Fruit fly (Drosophila melanogaster) whole organism, embryonic: Measurements from ENCODE around the gene CG13313.
A peak's percentile ranks its signal among the peaks of the same experiment; 100 is the strongest.

Experiments
- Abd-B ChIP-seq: fragments of 200-800 bp; sonication (Bioruptor generic); optimal IDR thresholded peaks from 2 replicates; lab custom pipeline; 2018; ENCODE audit warnings: missing biosample characterization, mild to moderate bottlenecking, missing genetic modification characterization, moderate library complexity
- Awh ChIP-seq: fragments of 200-800 bp; sonication (Bioruptor generic); IDR thresholded peaks from 2 replicates; pipeline ENCODE4, ENCODE4 v1.3.6; 2022; ENCODE audit warnings: missing biosample characterization, missing genetic modification characterization
- CG10209 ChIP-seq: fragments of 200-800 bp; sonication (Bioruptor generic); optimal IDR thresholded peaks from 3 replicates; lab custom pipeline; 2017; ENCODE audit warnings: missing biosample characterization, mild to moderate bottlenecking, missing genetic modification characterization, missing genetic modification reagents
- CG10543 ChIP-seq: fragments of 200-800 bp; sonication (Bioruptor generic); optimal IDR thresholded peaks from 3 replicates; lab custom pipeline; 2017; ENCODE audit warnings: missing biosample characterization, mild to moderate bottlenecking, missing genetic modification characterization, moderate library complexity
- CG10979 ChIP-seq: fragments of 200-800 bp; sonication (Bioruptor generic); optimal IDR thresholded peaks from 2 replicates; lab custom pipeline; 2018; ENCODE audit warnings: missing biosample characterization, mild to moderate bottlenecking, missing genetic modification characterization, moderate library complexity
- CG13123 ChIP-seq: fragments of 200-800 bp; sonication (Bioruptor generic); optimal IDR thresholded peaks from 2 replicates; lab custom pipeline; 2016; ENCODE audit warnings: missing biosample characterization, missing genetic modification characterization
- CG13894 ChIP-seq: fragments of 200-800 bp; sonication (Bioruptor generic); optimal IDR thresholded peaks from 3 replicates; lab custom pipeline; 2018; ENCODE audit warnings: missing biosample characterization, mild to moderate bottlenecking, missing genetic modification characterization, moderate library complexity
- CG14710 ChIP-seq: fragments of 200-800 bp; sonication (Bioruptor generic); optimal IDR thresholded peaks from 3 replicates; lab custom pipeline; 2019; ENCODE audit warnings: missing biosample characterization, mild to moderate bottlenecking, missing genetic modification characterization, moderate library complexity
- CG15514 ChIP-seq: fragments of 200-800 bp; sonication (Bioruptor generic); optimal IDR thresholded peaks from 3 replicates; lab custom pipeline; 2017; ENCODE audit warnings: missing biosample characterization, missing genetic modification characterization, mild to moderate bottlenecking, moderate library complexity, missing genetic modification reagents
- CG17802 ChIP-seq: fragments of 200-800 bp; sonication (Bioruptor generic); optimal IDR thresholded peaks from 2 replicates; lab custom pipeline; 2018; ENCODE audit warnings: missing biosample characterization, mild to moderate bottlenecking, missing genetic modification characterization, moderate library complexity
- CG17829 ChIP-seq: fragments of 200-800 bp; optimal IDR thresholded peaks from 2 replicates; lab custom pipeline; 2019; ENCODE audit warnings: missing biosample characterization, mild to moderate bottlenecking, missing genetic modification characterization, moderate library complexity
- CG18011 ChIP-seq: fragments of 200-800 bp; sonication (Bioruptor generic); optimal IDR thresholded peaks from 2 replicates; lab custom pipeline; 2017; ENCODE audit warnings: missing biosample characterization, missing genetic modification characterization, mild to moderate bottlenecking, moderate library complexity, missing genotype
- CG2120 ChIP-seq: fragments of 200-800 bp; sonication (Bioruptor generic); optimal IDR thresholded peaks from 3 replicates; lab custom pipeline; 2016; ENCODE audit warnings: missing biosample characterization, missing genetic modification characterization
- CG3163 ChIP-seq: fragments of 200-800 bp; sonication (Bioruptor generic); optimal IDR thresholded peaks from 3 replicates; lab custom pipeline; 2016; ENCODE audit warnings: missing biosample characterization, missing genetic modification characterization
- CG3838 ChIP-seq: fragments of 200-800 bp; sonication (Bioruptor generic); optimal IDR thresholded peaks from 3 replicates; lab custom pipeline; 2016; ENCODE audit warnings: missing biosample characterization, missing genetic modification characterization
- CG42726 ChIP-seq: fragments of 200-800 bp; sonication (Bioruptor generic); IDR thresholded peaks from 2 replicates; pipeline ENCODE4 v1.3.6; 2022; ENCODE audit warnings: missing biosample characterization, missing genetic modification characterization; ENCODE audit not compliant: partially characterized antibody
- CG4730 ChIP-seq: fragments of 200-800 bp; sonication (Bioruptor generic); IDR thresholded peaks from 2 replicates; pipeline ENCODE4 v1.3.6; 2022; ENCODE audit warnings: missing biosample characterization, missing genetic modification characterization
- CG4854 ChIP-seq: fragments of 200-800 bp; sonication (Bioruptor generic); optimal IDR thresholded peaks from 2 replicates; lab custom pipeline; 2016; ENCODE audit warnings: missing biosample characterization, missing genetic modification characterization, inconsistent platforms
- CG6791 ChIP-seq: fragments of 200-800 bp; sonication (Bioruptor generic); IDR thresholded peaks from 3 replicates; pipeline ENCODE4 v1.3.6; 2022; ENCODE audit warnings: missing biosample characterization, missing genetic modification characterization; ENCODE audit not compliant: partially characterized antibody
- CG7963 ChIP-seq: fragments of 200-800 bp; sonication (Bioruptor generic); IDR thresholded peaks from 3 replicates; pipeline ENCODE4 v1.3.6; 2022; ENCODE audit warnings: missing biosample characterization, missing genetic modification characterization; ENCODE audit not compliant: partially characterized antibody
- CoRest ChIP-seq: fragments of 200-800 bp; sonication (Bioruptor generic); optimal IDR thresholded peaks from 3 replicates; lab custom pipeline; 2018; ENCODE audit warnings: missing biosample characterization, mild to moderate bottlenecking, missing genetic modification characterization, moderate library complexity
- E2f2 ChIP-seq: fragments of 200-800 bp; sonication (Bioruptor generic); IDR thresholded peaks from 2 replicates; pipeline ENCODE4 v1.3.6; 2022; ENCODE audit warnings: missing biosample characterization, missing genetic modification characterization
- Hey ChIP-seq: fragments of 200-800 bp; sonication (Bioruptor generic); optimal IDR thresholded peaks from 3 replicates; lab custom pipeline; 2018; ENCODE audit warnings: missing biosample characterization, mild to moderate bottlenecking, missing genetic modification characterization
- Hr3 ChIP-seq: fragments of 200-800 bp; sonication (Bioruptor generic); optimal IDR thresholded peaks from 3 replicates; lab custom pipeline; 2016; ENCODE audit warnings: missing biosample characterization, missing genetic modification characterization
- Med ChIP-seq: fragments of 200-800 bp; sonication (Bioruptor generic); peaks from one replicate; lab custom pipeline; 2016; ENCODE audit warnings: missing biosample characterization, missing genetic modification characterization, mild to moderate bottlenecking, inconsistent platforms, moderate library complexity
- Meics ChIP-seq: fragments of 200-800 bp; sonication (Bioruptor generic); optimal IDR thresholded peaks from 2 replicates; lab custom pipeline; 2017; ENCODE audit warnings: missing biosample characterization, mild to moderate bottlenecking, missing genetic modification characterization
- Nf-YB ChIP-seq: fragments of 200-800 bp; sonication (Bioruptor generic); optimal IDR thresholded peaks from 3 replicates; lab custom pipeline; 2019; ENCODE audit warnings: missing biosample characterization, mild to moderate bottlenecking, missing genetic modification characterization, moderate library complexity
- Rfx ChIP-seq: fragments of 200-800 bp; sonication (Bioruptor generic); IDR thresholded peaks from 2 replicates; pipeline ENCODE4 v1.3.6; 2022; ENCODE audit warnings: missing biosample characterization, missing genetic modification characterization
- Spps ChIP-seq: fragments of 200-800 bp; sonication (Bioruptor generic); optimal IDR thresholded peaks from 2 replicates; lab custom pipeline; 2018; ENCODE audit warnings: missing biosample characterization, mild to moderate bottlenecking, missing genetic modification characterization
- Tbp ChIP-seq: fragments of >200 bp; optimal IDR thresholded peaks from 2 replicates; lab custom pipeline; 2018; ENCODE audit warnings: missing biosample characterization, missing genetic modification characterization
- ara ChIP-seq: fragments of 200-800 bp; sonication (Bioruptor generic); IDR thresholded peaks from 2 replicates; pipeline ENCODE4 v1.3.6; 2022; ENCODE audit warnings: missing biosample characterization, missing genetic modification characterization
- chif ChIP-seq, 2 experiments: fragments of 200-800 bp; sonication (Bioruptor generic); optimal IDR thresholded peaks; 3 replicates each; lab custom pipeline; 2016; ENCODE audit warnings: missing biosample characterization in 2 of 2, missing genetic modification characterization in 2 of 2
- chinmo ChIP-seq: fragments of 200-800 bp; sonication (Bioruptor generic); IDR thresholded peaks from 4 replicates; pipeline ENCODE4 v1.3.6; 2022; ENCODE audit warnings: missing biosample characterization, missing genetic modification characterization; ENCODE audit not compliant: partially characterized antibody
- crol ChIP-seq: fragments of 200-800 bp; sonication (Bioruptor generic); IDR thresholded peaks from 2 replicates; pipeline ENCODE4 v1.3.6; 2022; ENCODE audit warnings: missing biosample characterization, missing genetic modification characterization
- fd3F ChIP-seq: fragments of 200-800 bp; sonication (Bioruptor generic); optimal IDR thresholded peaks from 2 replicates; lab custom pipeline; 2018; ENCODE audit warnings: missing biosample characterization, mild to moderate bottlenecking, missing genetic modification characterization, moderate library complexity
- gcm ChIP-seq: fragments of 200-800 bp; sonication (Bioruptor generic); optimal IDR thresholded peaks from 2 replicates; lab custom pipeline; 2019; ENCODE audit warnings: missing biosample characterization, mild to moderate bottlenecking, missing genetic modification characterization, moderate library complexity
- h ChIP-seq: fragments of >200 bp; optimal IDR thresholded peaks from 2 replicates; lab custom pipeline; 2017
- hb ChIP-seq: fragments of 200-800 bp; sonication (Bioruptor generic); IDR thresholded peaks from 3 replicates; pipeline ENCODE4 v1.3.6; 2022; ENCODE audit warnings: missing biosample characterization, missing genetic modification characterization; ENCODE audit not compliant: partially characterized antibody
- klu ChIP-seq: fragments of 200-800 bp; sonication (Bioruptor generic); IDR thresholded peaks from 2 replicates; pipeline ENCODE4 v1.3.6; 2022; ENCODE audit warnings: missing biosample characterization, missing genetic modification characterization
- lab ChIP-seq: fragments of 200-800 bp; sonication (Bioruptor generic); optimal IDR thresholded peaks from 3 replicates; lab custom pipeline; 2017; ENCODE audit warnings: missing biosample characterization, missing genetic modification characterization, mild to moderate bottlenecking, moderate library complexity, missing genetic modification reagents
- nmo ChIP-seq: fragments of 200-800 bp; sonication (Bioruptor generic); optimal IDR thresholded peaks from 2 replicates; lab custom pipeline; 2018; ENCODE audit warnings: missing biosample characterization, mild to moderate bottlenecking, missing genetic modification characterization, moderate library complexity
- oc ChIP-seq: fragments of 200-800 bp; sonication (Bioruptor generic); optimal IDR thresholded peaks from 2 replicates; lab custom pipeline; 2018; ENCODE audit warnings: missing biosample characterization, mild to moderate bottlenecking, missing genetic modification characterization, moderate library complexity
- pum ChIP-seq: fragments of 200-800 bp; sonication (Bioruptor generic); optimal IDR thresholded peaks from 2 replicates; lab custom pipeline; 2016; ENCODE audit warnings: missing biosample characterization, missing genetic modification characterization
- sens-2 ChIP-seq: fragments of 200-800 bp; sonication (Bioruptor generic); IDR thresholded peaks from 2 replicates; pipeline ENCODE4 v1.3.6; 2022; ENCODE audit warnings: missing biosample characterization, missing genetic modification characterization
- sr ChIP-seq: fragments of 200-800 bp; sonication (Bioruptor generic); IDR thresholded peaks from 3 replicates; pipeline ENCODE4 v1.3.6; 2022; ENCODE audit warnings: missing biosample characterization, missing genetic modification characterization
- tap ChIP-seq: fragments of 200-800 bp; optimal IDR thresholded peaks from 3 replicates; lab custom pipeline; 2019; ENCODE audit warnings: missing biosample characterization, mild to moderate bottlenecking, missing genetic modification characterization, moderate library complexity
- toy ChIP-seq: fragments of 200-800 bp; sonication (Bioruptor generic); IDR thresholded peaks from 2 replicates; pipeline ENCODE4 v1.3.6; 2022; ENCODE audit warnings: missing biosample characterization, missing genetic modification characterization
- vnd ChIP-seq: fragments of 200-800 bp; sonication (Bioruptor generic); IDR thresholded peaks from 3 replicates; pipeline ENCODE4 v1.3.6; 2022; ENCODE audit warnings: missing biosample characterization, missing genetic modification characterization; ENCODE audit not compliant: partially characterized antibody
- wek ChIP-seq: fragments of 200-800 bp; sonication (Bioruptor generic); optimal IDR thresholded peaks from 3 replicates; lab custom pipeline; 2018; ENCODE audit warnings: missing biosample characterization, mild to moderate bottlenecking, missing genetic modification characterization, moderate library complexity

The CG13313 gene

DNA sequence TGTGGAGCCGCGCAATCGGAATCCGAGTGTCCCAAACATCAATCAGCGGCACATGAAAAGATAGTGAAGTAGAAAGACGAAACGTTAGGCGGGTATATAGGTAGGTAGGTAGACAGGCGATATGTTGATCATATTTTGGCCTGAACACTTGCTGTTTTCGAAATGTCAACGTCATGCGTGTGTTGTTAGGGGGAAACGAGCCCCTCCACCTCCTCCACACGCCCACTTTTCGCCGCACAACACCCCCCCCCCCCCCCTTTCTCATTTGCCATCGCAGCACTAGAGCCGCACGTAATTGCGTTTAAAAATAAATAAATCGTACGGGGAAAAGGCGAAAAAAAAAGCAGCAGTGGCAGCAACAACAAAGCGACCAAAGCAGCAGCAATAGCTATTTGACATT, 8.8 kb upstream of the CG13313 start:
- TF ChIP-seq chinmo (GFP tag; lab: Robert Waterston, UW) (0 out of 4 replicates have a peak, but pooled peaks have one; percentile 29), h (lab: Kevin White, UChicago) (no peak), Awh (0 out of 2 replicates have a peak, but pooled peaks have one; percentile 13), CG18011 (no peak), sr (GFP tag; lab: Robert Waterston, UW) (peak; percentile 79), CG7963 (GFP tag; lab: Robert Waterston, UW) (peak; percentile 16; the same call in 1 of the 3 replicates), vnd (GFP tag; lab: Robert Waterston, UW) (0 out of 3 replicates have a peak, but pooled peaks have one; percentile 26), Hey (tag; lab: Kevin White, UChicago) (peak; percentile 24), Spps (tag; lab: Kevin White, UChicago) (no peak), crol (GFP tag; lab: Robert Waterston, UW) (peak; percentile 86), lab (GFP tag; lab: Kevin White, UChicago) (peak; percentile 54), fd3F (GFP tag; lab: Kevin White, UChicago) (no peak), CG10543 (peak; percentile 5), Hr3 (GFP tag; lab: Kevin White, UChicago) (no peak)

DNA sequence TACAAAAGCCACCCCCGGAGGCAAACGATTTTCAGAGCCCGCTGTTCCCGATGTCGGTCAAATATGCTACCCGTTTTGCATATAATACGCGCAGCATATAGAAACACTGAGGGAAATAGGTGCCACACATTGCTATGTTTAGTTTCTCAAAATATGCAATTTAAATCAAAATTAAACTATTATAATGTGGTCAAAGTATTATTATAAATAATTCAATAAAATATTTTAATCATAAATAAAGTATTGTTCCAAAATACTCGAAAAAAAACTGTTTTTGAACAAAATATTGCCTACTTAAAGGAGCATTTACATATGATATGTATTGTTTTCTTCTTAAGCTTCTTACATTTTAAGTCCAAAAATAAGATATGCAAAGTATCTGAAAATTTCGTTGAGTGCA, 7.7 kb upstream of the CG13313 start:
- TF ChIP-seq Nf-YB (GFP tag; lab: Kevin White, UChicago) = peak; percentile 26
- TF ChIP-seq oc (tag; lab: Kevin White, UChicago) = no peak
- TF ChIP-seq pum (GFP tag; lab: Kevin White, UChicago) = no peak
- TF ChIP-seq CG42726 (GFP tag; lab: Robert Waterston, UW) = no peak
- no peak for TF ChIP-seq CG4854 (GFP tag; lab: Kevin White, UChicago)
- no peak for TF ChIP-seq hb (GFP tag; lab: Robert Waterston, UW)
- peak; percentile 20; the same call in 1 of the 2 replicates for TF ChIP-seq Rfx
- no peak for TF ChIP-seq CG2120 (GFP tag; lab: Kevin White, UChicago)
- no peak for TF ChIP-seq klu (GFP tag; lab: Robert Waterston, UW)
- TF ChIP-seq CG10209 = peak; percentile 59
- no peak for TF ChIP-seq CG4730 (GFP tag; lab: Robert Waterston, UW)
- 0 out of 2 replicates have a peak, but pooled peaks have one; percentile 28 for TF ChIP-seq ara (GFP tag; lab: Robert Waterston, UW)
- peak; percentile 57 for TF ChIP-seq CG13894 (tag; lab: Kevin White, UChicago)
- no peak for TF ChIP-seq CG15514 (GFP tag; lab: Kevin White, UChicago)
- peak; percentile 64 for TF ChIP-seq Meics
- no peak for TF ChIP-seq CG17802 (tag; lab: Kevin White, UChicago)
- peak; percentile 77 for TF ChIP-seq nmo (GFP tag; lab: Kevin White, UChicago)
- TF ChIP-seq chinmo (GFP tag; lab: Robert Waterston, UW) = no peak
- TF ChIP-seq chif (GFP tag; optimal IDR thresholded peaks at IDR 0.05; lab: Kevin White, UChicago) = no peak
- TF ChIP-seq CG6791 (GFP tag; lab: Robert Waterston, UW) = no peak
- TF ChIP-seq CG3838 (GFP tag; lab: Kevin White, UChicago) = no peak
- TF ChIP-seq CG17829 (tag; lab: Kevin White, UChicago) = peak; percentile 69
- TF ChIP-seq gcm (GFP tag; lab: Kevin White, UChicago) = peak; percentile 39
- no peak for TF ChIP-seq toy (GFP tag; lab: Robert Waterston, UW)
- no peak for TF ChIP-seq Tbp
- peak; percentile 26 for TF ChIP-seq Med (GFP tag; lab: Kevin White, UChicago)
- peak; percentile 61 for TF ChIP-seq CG14710 (tag; lab: Kevin White, UChicago)
- TF ChIP-seq CG13123 = no peak
- no peak for TF ChIP-seq CG3163 (GFP tag; lab: Kevin White, UChicago)
- TF ChIP-seq sens-2 (GFP tag; lab: Robert Waterston, UW) = no peak
- TF ChIP-seq tap (tag; lab: Kevin White, UChicago) = peak; percentile 52
- peak; percentile 24; the same call in 1 of the 2 replicates for TF ChIP-seq E2f2 (GFP tag; lab: Robert Waterston, UW)
- no peak for TF ChIP-seq wek (GFP tag; lab: Kevin White, UChicago)
- TF ChIP-seq CoRest = peak; percentile 78
- TF ChIP-seq CG10979 (tag; lab: Kevin White, UChicago) = peak; percentile 71
- TF ChIP-seq Abd-B (GFP tag; lab: Kevin White, UChicago) = peak; percentile 19
